Worm (Caenorhabditis elegans) whole organism, L2 larva: ENCODE data around the gene flp-19.
A peak's percentile ranks its signal among the peaks of the same experiment; 100 is the strongest.

Experiments
- C34F6.9 ChIP-seq: fragments of 150-350 bp; optimal IDR thresholded peaks from 2 replicates; lab custom pipeline; 2014; ENCODE audit warnings: missing biosample characterization, missing genetic modification characterization
- F13H6.1 ChIP-seq: sonication (generic microtip); optimal IDR thresholded peaks from 2 replicates; lab custom pipeline; 2016; ENCODE audit warnings: missing genetic modification characterization, missing compliant biosample characterization
- Y55F3AM.14 ChIP-seq: fragments of 200-800 bp; sonication (Bioruptor generic); optimal IDR thresholded peaks from 2 replicates; lab custom pipeline; 2018; ENCODE audit warnings: mild to moderate bottlenecking, missing genetic modification characterization, missing compliant biosample characterization
- ZK546.5 ChIP-seq: sonication (generic microtip); optimal IDR thresholded peaks from 2 replicates; lab custom pipeline; 2017; ENCODE audit warnings: missing biosample characterization, missing genetic modification characterization
- alr-1 ChIP-seq: fragments of 150-350 bp; optimal IDR thresholded peaks from 2 replicates; lab custom pipeline; 2014; ENCODE audit warnings: missing biosample characterization, missing genetic modification characterization
- aly-2 ChIP-seq: fragments of 150-350 bp; optimal IDR thresholded peaks from 2 replicates; lab custom pipeline; 2014; ENCODE audit warnings: missing biosample characterization, missing genetic modification characterization
- ama-1 ChIP-seq: fragments of 150-350 bp; optimal IDR thresholded peaks from 2 replicates; lab custom pipeline; 2018; ENCODE audit warnings: inconsistent platforms
- blmp-1 ChIP-seq: sonication (generic microtip); optimal IDR thresholded peaks from 2 replicates; lab custom pipeline; 2017; ENCODE audit warnings: missing genetic modification characterization, mild to moderate bottlenecking, missing compliant biosample characterization, antibody characterized with exemption, moderate library complexity; ENCODE audit not compliant: insufficient read depth
- ceh-16 ChIP-seq: fragments of 150-350 bp; optimal IDR thresholded peaks from 2 replicates; lab custom pipeline; 2014; ENCODE audit warnings: missing biosample characterization, missing genetic modification characterization
- ceh-82 ChIP-seq: fragments of 150-350 bp; optimal IDR thresholded peaks from 2 replicates; lab custom pipeline; 2014; ENCODE audit warnings: missing biosample characterization, missing genetic modification characterization
- crh-2 ChIP-seq: sonication (generic microtip); optimal IDR thresholded peaks from 2 replicates; lab custom pipeline; 2017; ENCODE audit warnings: missing biosample characterization, missing genetic modification characterization
- dmd-4 ChIP-seq: sonication (generic microtip); optimal IDR thresholded peaks from 2 replicates; lab custom pipeline; 2017; ENCODE audit warnings: missing biosample characterization, missing genetic modification characterization
- egl-27 ChIP-seq: sonication (generic microtip); optimal IDR thresholded peaks from 3 replicates; lab custom pipeline; 2017; ENCODE audit warnings: missing biosample characterization, missing genetic modification reagents, missing genetic modification characterization
- elt-1 ChIP-seq: fragments of 150-350 bp; optimal IDR thresholded peaks from 2 replicates; lab custom pipeline; 2014; ENCODE audit warnings: missing biosample characterization, missing genetic modification characterization
- fos-1 ChIP-seq: fragments of 150-350 bp; optimal IDR thresholded peaks from 2 replicates; lab custom pipeline; 2014; ENCODE audit warnings: missing biosample characterization, missing genetic modification characterization
- gmeb-1 ChIP-seq: fragments of 150-350 bp; optimal IDR thresholded peaks from 2 replicates; lab custom pipeline; 2014; ENCODE audit warnings: missing biosample characterization, missing genetic modification characterization
- lin-13 ChIP-seq: fragments of 150-350 bp; optimal IDR thresholded peaks from 2 replicates; lab custom pipeline; 2014; ENCODE audit warnings: missing biosample characterization, missing genetic modification reagents, missing genetic modification characterization
- lin-39 ChIP-seq: fragments of 150-350 bp; optimal IDR thresholded peaks from 2 replicates; lab custom pipeline; 2014; ENCODE audit warnings: missing biosample characterization, missing genetic modification reagents, missing genetic modification characterization
- lsy-2 ChIP-seq, 2 experiments: fragments of 150-350 bp in 1 of 2; sonication (generic microtip) in 1 of 2; optimal IDR thresholded peaks; 2 replicates each; lab custom pipeline; 2014 to 2017; ENCODE audit warnings: missing biosample characterization in 2 of 2, missing genetic modification characterization in 2 of 2
- mab-5 ChIP-seq: fragments of 150-350 bp; optimal IDR thresholded peaks from 2 replicates; lab custom pipeline; 2014; ENCODE audit warnings: missing biosample characterization, missing genetic modification characterization
- nhr-11 ChIP-seq: fragments of 150-350 bp; optimal IDR thresholded peaks from 2 replicates; lab custom pipeline; 2014; ENCODE audit warnings: missing biosample characterization, missing genetic modification characterization
- nhr-12 ChIP-seq: fragments of 150-350 bp; optimal IDR thresholded peaks from 2 replicates; lab custom pipeline; 2014; ENCODE audit warnings: missing biosample characterization, missing genetic modification characterization
- nhr-129 ChIP-seq: fragments of 150-350 bp; optimal IDR thresholded peaks from 2 replicates; lab custom pipeline; 2014; ENCODE audit warnings: missing biosample characterization, missing genetic modification characterization
- nhr-21 ChIP-seq: fragments of 150-350 bp; optimal IDR thresholded peaks from 2 replicates; lab custom pipeline; 2014; ENCODE audit warnings: missing biosample characterization, missing genetic modification characterization
- nhr-23 ChIP-seq: fragments of 150-350 bp; optimal IDR thresholded peaks from 2 replicates; lab custom pipeline; 2014; ENCODE audit warnings: missing biosample characterization, missing genetic modification reagents, missing genetic modification characterization
- nhr-237 ChIP-seq: fragments of 150-350 bp; optimal IDR thresholded peaks from 2 replicates; lab custom pipeline; 2014; ENCODE audit warnings: missing biosample characterization, missing genetic modification characterization
- nhr-25 ChIP-seq: fragments of 150-350 bp; sonication (generic microtip); optimal IDR thresholded peaks from 3 replicates; lab custom pipeline; 2014; ENCODE audit warnings: missing biosample characterization, missing genetic modification characterization
- nhr-6 ChIP-seq: fragments of 150-350 bp; optimal IDR thresholded peaks from 2 replicates; lab custom pipeline; 2014; ENCODE audit warnings: missing biosample characterization, missing genetic modification characterization
- nhr-77 ChIP-seq: fragments of 150-350 bp; optimal IDR thresholded peaks from 2 replicates; lab custom pipeline; 2014; ENCODE audit warnings: missing biosample characterization, missing genetic modification characterization
- peb-1 ChIP-seq: fragments of 150-350 bp; optimal IDR thresholded peaks from 2 replicates; lab custom pipeline; 2014; ENCODE audit warnings: missing biosample characterization, missing genetic modification characterization
- sem-4 ChIP-seq: fragments of 150-350 bp; optimal IDR thresholded peaks from 2 replicates; lab custom pipeline; 2014; ENCODE audit warnings: missing biosample characterization, missing genetic modification reagents, missing genetic modification characterization
- skn-1 ChIP-seq: sonication (generic microtip); optimal IDR thresholded peaks from 2 replicates; lab custom pipeline; 2017; ENCODE audit warnings: missing biosample characterization, missing genetic modification characterization
- sma-3 ChIP-seq: sonication (generic microtip); optimal IDR thresholded peaks from 2 replicates; lab custom pipeline; 2016; ENCODE audit warnings: missing genetic modification reagents, missing genetic modification characterization, missing compliant biosample characterization
- sma-9 ChIP-seq, 2 experiments: fragments of 150-350 bp in 1 of 2; sonication (generic microtip) in 1 of 2; optimal IDR thresholded peaks; 2 replicates each; lab custom pipeline; 2014 to 2016; ENCODE audit warnings: missing genetic modification characterization in 2 of 2, mild to moderate bottlenecking in 1 of 2, missing biosample characterization in 1 of 2, missing compliant biosample characterization in 1 of 2, missing genetic modification reagents in 1 of 2, moderate library complexity in 1 of 2
- snpc-4 ChIP-seq: fragments of 150-350 bp; optimal IDR thresholded peaks from 2 replicates; lab custom pipeline; 2014; ENCODE audit warnings: missing biosample characterization, missing genetic modification characterization
- unc-39 ChIP-seq: fragments of 150-350 bp; optimal IDR thresholded peaks from 2 replicates; lab custom pipeline; 2014; ENCODE audit warnings: missing biosample characterization, missing genetic modification characterization
- unc-55 ChIP-seq: fragments of 150-350 bp; sonication (generic microtip); optimal IDR thresholded peaks from 3 replicates; lab custom pipeline; 2014; ENCODE audit warnings: missing biosample characterization, missing genetic modification reagents, missing genetic modification characterization
- zag-1 ChIP-seq: fragments of 150-350 bp; optimal IDR thresholded peaks from 2 replicates; lab custom pipeline; 2014; ENCODE audit warnings: missing biosample characterization, missing genetic modification characterization
- ztf-1 ChIP-seq: fragments of 200-800 bp; sonication (Bioruptor generic); conservative IDR thresholded peaks from 2 replicates; pipeline ENCODE4 v1.3.6; 2022; ENCODE audit warnings: missing genetic modification characterization, missing compliant biosample characterization
- ztf-11 ChIP-seq: sonication (generic microtip); optimal IDR thresholded peaks from 2 replicates; lab custom pipeline; 2017; ENCODE audit warnings: missing biosample characterization, missing genetic modification characterization
- ztf-4 ChIP-seq: fragments of 150-350 bp; optimal IDR thresholded peaks from 2 replicates; lab custom pipeline; 2014; ENCODE audit warnings: missing biosample characterization, missing genetic modification characterization

The flp-19 gene

ce11 chrX:10556764-10557163, 47.7 kb upstream of the flp-19 start:
- no peak for TF ChIP-seq zag-1 (tag; lab: Kevin White, UChicago)
- no peak for TF ChIP-seq peb-1
- TF ChIP-seq nhr-25 = no peak
- TF ChIP-seq ztf-1 (GFP tag; lab: Robert Waterston, UW) = no peak
- TF ChIP-seq egl-27 (tag; lab: Kevin White, UChicago) = no peak
- no peak for TF ChIP-seq elt-1 (tag; lab: Kevin White, UChicago)
- no peak for TF ChIP-seq crh-2
- TF ChIP-seq ztf-4 (tag; lab: Kevin White, UChicago) = no peak
- TF ChIP-seq lsy-2 (tag; optimal IDR thresholded peaks at IDR 0.05; lab: Kevin White, UChicago) = no peak
- TF ChIP-seq ZK546.5 (tag; lab: Kevin White, UChicago) = no peak
- TF ChIP-seq skn-1 (tag; lab: Kevin White, UChicago) = no peak
- TF ChIP-seq mab-5 (tag; lab: Kevin White, UChicago) = no peak
- TF ChIP-seq F13H6.1 = no peak
- TF ChIP-seq nhr-237 (tag; lab: Kevin White, UChicago) = no peak
- no peak for TF ChIP-seq sma-3 (GFP tag; lab: Kevin White, UChicago)
- no peak for TF ChIP-seq ceh-16 (tag; lab: Kevin White, UChicago)
- no peak for TF ChIP-seq Y55F3AM.14
- no peak for TF ChIP-seq C34F6.9 (tag; lab: Kevin White, UChicago)
- TF ChIP-seq, all 48 proteins: peak for 0

- TF ChIP-seq nhr-25 (no peak), nhr-23 (tag; lab: Kevin White, UChicago) (no peak), ztf-1 (GFP tag; lab: Robert Waterston, UW) (no peak), elt-1 (tag; lab: Kevin White, UChicago) (no peak), mab-5 (tag; lab: Kevin White, UChicago) (no peak), ztf-4 (tag; lab: Kevin White, UChicago) (no peak), F13H6.1 (no peak), snpc-4 (no peak)
Observed at ce11 chrX:10559203-10559602, 45.3 kb upstream of the flp-19 start, which contains the start of gene F59F5.7. Gene F59F5.7, plus strand, starts transcription at chrX:10559503.

- TF ChIP-seq fos-1 (tag; lab: Kevin White, UChicago) (peak; percentile 56), unc-55 (GFP tag; lab: Kevin White, UChicago) (peak; percentile 74), C34F6.9 (tag; lab: Kevin White, UChicago) (peak; percentile 33), skn-1 (tag; lab: Kevin White, UChicago) (no peak), F13H6.1 (peak; percentile 7), ztf-4 (tag; lab: Kevin White, UChicago) (no peak), crh-2 (peak; percentile 56), sma-9 (GFP tag; optimal IDR thresholded peaks at IDR 0.05; lab: Kevin White, UChicago) (peak; percentile 37), sma-9 (tag; optimal IDR thresholded peaks at IDR 0.05; lab: Kevin White, UChicago) (no peak), nhr-6 (tag; lab: Kevin White, UChicago) (no peak), blmp-1 (tag; lab: Kevin White, UChicago) (peak; percentile 30), zag-1 (tag; lab: Kevin White, UChicago) (no peak), lin-13 (GFP tag; lab: Kevin White, UChicago) (peak; percentile 9), ztf-11 (tag; lab: Kevin White, UChicago) (no peak), lsy-2 (tag; optimal IDR thresholded peaks at IDR 0.05; lab: Kevin White, UChicago) (peak in 1 of 2 experiments; percentile 54), nhr-77 (tag; lab: Kevin White, UChicago) (no peak), nhr-21 (tag; lab: Kevin White, UChicago) (no peak), mab-5 (tag; lab: Kevin White, UChicago) (no peak), gmeb-1 (tag; lab: Kevin White, UChicago) (peak; percentile 48), nhr-129 (peak; percentile 24)
Observed at ce11 chrX:10566775-10567174, 37.7 kb upstream of the flp-19 start.

- TF ChIP-seq nhr-23 (tag; lab: Kevin White, UChicago) (no peak), ztf-1 (GFP tag; lab: Robert Waterston, UW) (no peak), nhr-12 (tag; lab: Kevin White, UChicago) (no peak), ama-1 (lab: Kevin White, UChicago) (peak; percentile 92), ceh-82 (peak; percentile 41), sma-9 (GFP tag; optimal IDR thresholded peaks at IDR 0.05; lab: Kevin White, UChicago) (peak; percentile 95), sma-9 (tag; optimal IDR thresholded peaks at IDR 0.05; lab: Kevin White, UChicago) (no peak), nhr-11 (tag; lab: Kevin White, UChicago) (peak; percentile 68), lin-13 (GFP tag; lab: Kevin White, UChicago) (peak; percentile 88), Y55F3AM.14 (peak; percentile 87), dmd-4 (tag; lab: Kevin White, UChicago) (no peak), nhr-129 (peak; percentile 91), skn-1 (tag; lab: Kevin White, UChicago) (peak; percentile 47), gmeb-1 (tag; lab: Kevin White, UChicago) (peak; percentile 67), fos-1 (tag; lab: Kevin White, UChicago) (peak; percentile 87), nhr-237 (tag; lab: Kevin White, UChicago) (peak; percentile 66), nhr-6 (tag; lab: Kevin White, UChicago) (peak; percentile 89), unc-55 (GFP tag; lab: Kevin White, UChicago) (peak; percentile 94), zag-1 (tag; lab: Kevin White, UChicago) (peak; percentile 84), crh-2 (peak; percentile 96), lin-39 (tag; lab: Kevin White, UChicago) (peak; percentile 33), blmp-1 (tag; lab: Kevin White, UChicago) (peak; percentile 29), sem-4 (tag; lab: Kevin White, UChicago) (peak; percentile 92), unc-39 (tag; lab: Kevin White, UChicago) (peak; percentile 78), snpc-4 (peak; percentile 59), ZK546.5 (tag; lab: Kevin White, UChicago) (peak; percentile 38), aly-2 (tag; lab: Kevin White, UChicago) (no peak), alr-1 (peak; percentile 81), ceh-16 (tag; lab: Kevin White, UChicago) (peak; percentile 89)
Observed at ce11 chrX:10568385-10569149, 35.9 kb upstream of the flp-19 start.
